Worm (Caenorhabditis elegans) whole organism, L1 larva: ENCODE measurements around the gene C18B2.4.

ENCODE experiments used
- C04F5.9 ChIP-seq: sonication (generic microtip); optimal IDR thresholded peaks from 2 replicates; lab custom pipeline; 2016; ENCODE audit warnings: missing genetic modification characterization, missing compliant biosample characterization
- F16B12.6 ChIP-seq: fragments of 150-350 bp; optimal IDR thresholded peaks from 2 replicates; lab custom pipeline; 2014; ENCODE audit warnings: missing biosample characterization, missing genetic modification characterization
- Y116A8C.19 ChIP-seq: sonication (generic microtip); optimal IDR thresholded peaks from 2 replicates; lab custom pipeline; 2016; ENCODE audit warnings: missing compliant biosample characterization, missing genetic modification characterization, borderline replicate concordance
- blmp-1 ChIP-seq: fragments of 150-350 bp; optimal IDR thresholded peaks from 2 replicates; lab custom pipeline; 2014; ENCODE audit warnings: missing biosample characterization, missing genetic modification characterization
- ceh-63 ChIP-seq: fragments of 200-800 bp; sonication (Bioruptor generic); optimal IDR thresholded peaks from 2 replicates; lab custom pipeline; 2018; ENCODE audit warnings: mild to moderate bottlenecking, missing genetic modification characterization, missing compliant biosample characterization
- ceh-8 ChIP-seq: fragments of 200-800 bp; sonication (Bioruptor generic); optimal IDR thresholded peaks from 2 replicates; lab custom pipeline; 2018; ENCODE audit warnings: mild to moderate bottlenecking, missing genetic modification characterization, moderate library complexity, missing compliant biosample characterization
- ces-1 ChIP-seq: fragments of 150-350 bp; optimal IDR thresholded peaks from 2 replicates; lab custom pipeline; 2014; ENCODE audit warnings: missing biosample characterization, missing genetic modification reagents, missing genetic modification characterization
- dpl-1 ChIP-seq, 3 experiments: fragments of 150-350 bp in 2 of 3; sonication (generic microtip) in 1 of 3; optimal IDR thresholded peaks; 2 replicates each; lab custom pipeline; 2014 to 2017; ENCODE audit warnings: missing biosample characterization in 3 of 3, missing genetic modification characterization in 3 of 3, missing genetic modification reagents in 3 of 3
- dsc-1 ChIP-seq: sonication (generic microtip); optimal IDR thresholded peaks from 2 replicates; lab custom pipeline; 2016; ENCODE audit warnings: mild to moderate bottlenecking, missing genetic modification characterization, missing compliant biosample characterization
- efl-1 ChIP-seq, 4 experiments: fragments of 150-350 bp; optimal IDR thresholded peaks in 3 of 4; peaks in 1 of 4; 1 replicate in 1 of 4; 2 replicates in 3 of 4; lab custom pipeline; 2014; ENCODE audit warnings: missing biosample characterization in 2 of 4, missing genetic modification characterization in 2 of 4, missing genetic modification reagents in 2 of 4
- efl-3 ChIP-seq: fragments of 200-800 bp; sonication (Bioruptor generic); optimal IDR thresholded peaks from 2 replicates; lab custom pipeline; 2018; ENCODE audit warnings: mild to moderate bottlenecking, missing genetic modification characterization, missing compliant biosample characterization
- egl-27 ChIP-seq, 2 experiments: fragments of 150-350 bp in 1 of 2; sonication (generic microtip); optimal IDR thresholded peaks; 3 replicates each; lab custom pipeline; 2017 to 2018; ENCODE audit warnings: missing biosample characterization in 2 of 2, missing genetic modification characterization in 2 of 2, missing genetic modification reagents in 2 of 2
- elt-2 ChIP-seq: sonication (generic microtip); optimal IDR thresholded peaks from 2 replicates; lab custom pipeline; 2016; ENCODE audit warnings: missing genetic modification characterization, mild to moderate bottlenecking, inconsistent platforms, missing compliant biosample characterization, missing genetic modification reagents
- elt-3 ChIP-seq, 6 experiments: fragments of 150-350 bp in 1 of 6; sonication (generic microtip); optimal IDR thresholded peaks; 2 replicates each; lab custom pipeline; 2017 to 2018; ENCODE audit warnings: missing biosample characterization in 6 of 6, missing genetic modification characterization in 6 of 6, inconsistent platforms in 1 of 6
- fkh-10 ChIP-seq: sonication (generic microtip); optimal IDR thresholded peaks from 2 replicates; lab custom pipeline; 2017; ENCODE audit warnings: missing biosample characterization, missing genetic modification reagents, missing genetic modification characterization
- fkh-4 ChIP-seq: sonication (generic microtip); optimal IDR thresholded peaks from 2 replicates; lab custom pipeline; 2016; ENCODE audit warnings: missing compliant biosample characterization, missing genetic modification characterization, borderline replicate concordance
- fkh-8 ChIP-seq: sonication (generic microtip); optimal IDR thresholded peaks from 2 replicates; lab custom pipeline; 2016; ENCODE audit warnings: mild to moderate bottlenecking, missing genetic modification characterization, missing compliant biosample characterization
- fos-1 ChIP-seq: fragments of 150-350 bp; optimal IDR thresholded peaks from 2 replicates; lab custom pipeline; 2014; ENCODE audit warnings: missing biosample characterization, missing genetic modification characterization
- grh-1 ChIP-seq: fragments of 200-800 bp; sonication (Bioruptor generic); IDR thresholded peaks from 2 replicates; pipeline ENCODE4 v1.3.6; 2022; ENCODE audit warnings: missing genetic modification reagents, missing genetic modification characterization, missing compliant biosample characterization
- hlh-4 ChIP-seq: sonication (generic microtip); optimal IDR thresholded peaks from 2 replicates; lab custom pipeline; 2016; ENCODE audit warnings: mild to moderate bottlenecking, missing genetic modification characterization, missing compliant biosample characterization
- hpl-2 ChIP-seq: fragments of 150-350 bp; optimal IDR thresholded peaks from 2 replicates; lab custom pipeline; 2014; ENCODE audit warnings: missing biosample characterization, missing genetic modification reagents, missing genetic modification characterization
- isw-1 ChIP-seq: fragments of 200-800 bp; sonication (Bioruptor generic); IDR thresholded peaks from 2 replicates; pipeline ENCODE4 v1.3.6; 2022; ENCODE audit warnings: missing genetic modification characterization, missing compliant biosample characterization
- lin-14 ChIP-seq: fragments of 200-800 bp; sonication (Bioruptor generic); optimal IDR thresholded peaks from 2 replicates; lab custom pipeline; 2018; ENCODE audit warnings: mild to moderate bottlenecking, missing genetic modification characterization, moderate library complexity, missing compliant biosample characterization
- lin-15B ChIP-seq: fragments of 150-350 bp; sonication (generic microtip); optimal IDR thresholded peaks from 3 replicates; lab custom pipeline; 2014; ENCODE audit warnings: missing biosample characterization, missing genetic modification characterization
- lin-39 ChIP-seq: fragments of 150-350 bp; optimal IDR thresholded peaks from 2 replicates; lab custom pipeline; 2014; ENCODE audit warnings: missing biosample characterization, missing genetic modification reagents, missing genetic modification characterization
- lir-3 ChIP-seq: sonication (generic microtip); optimal IDR thresholded peaks from 2 replicates; lab custom pipeline; 2016; ENCODE audit warnings: mild to moderate bottlenecking, missing genetic modification characterization, moderate library complexity, missing compliant biosample characterization; ENCODE audit not compliant: poor library complexity
- lsy-2 ChIP-seq, 2 experiments: fragments of 150-350 bp; optimal IDR thresholded peaks; 2 replicates each; lab custom pipeline; 2014; ENCODE audit warnings: missing biosample characterization in 2 of 2, missing genetic modification characterization in 2 of 2
- mab-9 ChIP-seq: fragments of 200-800 bp; sonication (Bioruptor generic); IDR thresholded peaks from 2 replicates; pipeline ENCODE4 v1.3.6; 2022; ENCODE audit warnings: missing genetic modification reagents, missing genetic modification characterization, missing compliant biosample characterization
- mef-2 ChIP-seq: fragments of 150-350 bp; optimal IDR thresholded peaks from 2 replicates; lab custom pipeline; 2014; ENCODE audit warnings: missing biosample characterization, missing genetic modification characterization
- nhr-11 ChIP-seq: fragments of 150-350 bp; optimal IDR thresholded peaks from 2 replicates; lab custom pipeline; 2014; ENCODE audit warnings: missing biosample characterization, missing genetic modification characterization
- nhr-12 ChIP-seq: sonication (generic microtip); optimal IDR thresholded peaks from 2 replicates; lab custom pipeline; 2017; ENCODE audit warnings: missing biosample characterization, missing genetic modification characterization
- nhr-19 ChIP-seq: fragments of 200-800 bp; sonication (Bioruptor generic); conservative IDR thresholded peaks from 2 replicates; pipeline ENCODE4 v1.3.6; 2022; ENCODE audit warnings: missing genetic modification characterization, missing compliant biosample characterization
- nhr-20 ChIP-seq: sonication (generic microtip); optimal IDR thresholded peaks from 2 replicates; lab custom pipeline; 2016; ENCODE audit warnings: mild to moderate bottlenecking, missing genetic modification characterization, missing compliant biosample characterization
- nhr-237 ChIP-seq: fragments of 150-350 bp; optimal IDR thresholded peaks from 2 replicates; lab custom pipeline; 2014; ENCODE audit warnings: missing biosample characterization, missing genetic modification characterization
- nhr-28 ChIP-seq: fragments of 150-350 bp; optimal IDR thresholded peaks from 2 replicates; lab custom pipeline; 2014; ENCODE audit warnings: missing biosample characterization, missing genetic modification characterization
- nhr-71 ChIP-seq: sonication (generic microtip); optimal IDR thresholded peaks from 2 replicates; lab custom pipeline; 2016; ENCODE audit warnings: mild to moderate bottlenecking, missing genetic modification characterization, moderate library complexity, missing compliant biosample characterization
- nhr-84 ChIP-seq: sonication (generic microtip); optimal IDR thresholded peaks from 2 replicates; lab custom pipeline; 2017; ENCODE audit warnings: missing biosample characterization, missing genetic modification characterization
- nhr-85 ChIP-seq: sonication (generic microtip); peaks from one replicate; lab custom pipeline; 2016; ENCODE audit warnings: missing genetic modification characterization, inconsistent platforms, missing compliant biosample characterization
- pax-3 ChIP-seq: fragments of 200-800 bp; sonication (Bioruptor generic); optimal IDR thresholded peaks from 2 replicates; lab custom pipeline; 2018; ENCODE audit warnings: mild to moderate bottlenecking, missing genetic modification characterization, moderate library complexity, missing compliant biosample characterization
- pqm-1 ChIP-seq: sonication (generic microtip); optimal IDR thresholded peaks from 3 replicates; lab custom pipeline; 2017; ENCODE audit warnings: missing biosample characterization, missing genetic modification characterization
- skn-1 ChIP-seq: fragments of 150-350 bp; optimal IDR thresholded peaks from 2 replicates; lab custom pipeline; 2014; ENCODE audit warnings: missing biosample characterization, missing genetic modification characterization
- snu-23 ChIP-seq: sonication (generic microtip); optimal IDR thresholded peaks from 2 replicates; lab custom pipeline; 2016; ENCODE audit warnings: missing genetic modification characterization, missing compliant biosample characterization
- sptf-1 ChIP-seq: fragments of 150-350 bp; optimal IDR thresholded peaks from 2 replicates; lab custom pipeline; 2014; ENCODE audit warnings: missing biosample characterization, missing genetic modification characterization
- swsn-7 ChIP-seq: sonication (generic microtip); optimal IDR thresholded peaks from 2 replicates; lab custom pipeline; 2016; ENCODE audit warnings: missing genetic modification characterization, missing compliant biosample characterization
- tlp-1 ChIP-seq: fragments of 150-350 bp; optimal IDR thresholded peaks from 2 replicates; lab custom pipeline; 2014; ENCODE audit warnings: missing biosample characterization, missing genetic modification characterization
- unc-130 ChIP-seq: fragments of 150-350 bp; optimal IDR thresholded peaks from 2 replicates; lab custom pipeline; 2017; ENCODE audit warnings: missing biosample characterization, missing genetic modification characterization, inconsistent platforms
- unc-30 ChIP-seq: sonication (generic microtip); optimal IDR thresholded peaks from 2 replicates; lab custom pipeline; 2017; ENCODE audit warnings: missing biosample characterization, missing genetic modification characterization
- unc-62 ChIP-seq: fragments of 150-350 bp; optimal IDR thresholded peaks from 2 replicates; lab custom pipeline; 2014; ENCODE audit warnings: missing biosample characterization, missing genetic modification reagents, missing genetic modification characterization
- unc-86 ChIP-seq: sonication (generic microtip); optimal IDR thresholded peaks from 2 replicates; lab custom pipeline; 2016; ENCODE audit warnings: missing genetic modification characterization, missing compliant biosample characterization
- unc-98 ChIP-seq: fragments of 200-800 bp; sonication (Bioruptor generic); IDR thresholded peaks from 2 replicates; pipeline ENCODE4 v1.3.6; 2022; ENCODE audit warnings: missing genetic modification characterization, missing compliant biosample characterization
- vab-15 ChIP-seq: sonication (generic microtip); optimal IDR thresholded peaks from 2 replicates; lab custom pipeline; 2017; ENCODE audit warnings: missing genotype, mild to moderate bottlenecking, missing genetic modification characterization, missing compliant biosample characterization
- xbp-1 ChIP-seq: sonication (generic microtip); optimal IDR thresholded peaks from 2 replicates; lab custom pipeline; 2016; ENCODE audit warnings: missing genetic modification characterization, missing compliant biosample characterization
- zag-1 ChIP-seq: fragments of 150-350 bp; optimal IDR thresholded peaks from 2 replicates; lab custom pipeline; 2014; ENCODE audit warnings: missing biosample characterization, missing genetic modification characterization
- ztf-4 ChIP-seq: fragments of 150-350 bp; optimal IDR thresholded peaks from 2 replicates; lab custom pipeline; 2014; ENCODE audit warnings: missing biosample characterization, missing genetic modification characterization

Gene C18B2.4

ce11 chrX:3605727-3606126 is at the start of gene C18B2.4:
C18B2.4 (minus strand) TSS chrX:3605741.
- TF ChIP-seq mab-9: no peak
- TF ChIP-seq grh-1: no peak
- no peak for TF ChIP-seq unc-62 (GFP tag; lab: Kevin White, UChicago)
- TF ChIP-seq nhr-237 (tag; lab: Kevin White, UChicago): peak; percentile 15
- TF ChIP-seq elt-2: peak; percentile 36
- no peak for TF ChIP-seq ztf-4 (tag; lab: Kevin White, UChicago)
- no peak for TF ChIP-seq unc-30 (tag; lab: Kevin White, UChicago)
- TF ChIP-seq dpl-1 (GFP tag; optimal IDR thresholded peaks at IDR 0.05; lab: Kevin White, UChicago): peak; percentile 15 to 49 (median 29)
- no peak for TF ChIP-seq nhr-84 (tag; lab: Kevin White, UChicago)
- TF ChIP-seq skn-1: peak; percentile 84
- TF ChIP-seq lin-14 (GFP tag; lab: Kevin White, UChicago): peak; percentile 93
- TF ChIP-seq nhr-71: peak; percentile 81
- no peak for TF ChIP-seq lir-3
- no peak for TF ChIP-seq pqm-1 (tag; lab: Kevin White, UChicago)
- TF ChIP-seq zag-1 (tag; lab: Kevin White, UChicago): no peak
- TF ChIP-seq snu-23 (GFP tag; lab: Kevin White, UChicago): peak; percentile 80
- peak; percentile 48 for TF ChIP-seq unc-86 (tag; lab: Kevin White, UChicago)
- peak; percentile 67 for TF ChIP-seq nhr-20 (tag; lab: Kevin White, UChicago)
- no peak for TF ChIP-seq C04F5.9 (tag; lab: Kevin White, UChicago)
- TF ChIP-seq tlp-1 (tag; lab: Kevin White, UChicago): no peak
- TF ChIP-seq nhr-12 (tag; lab: Kevin White, UChicago): no peak
- peak; percentile 45 for TF ChIP-seq dsc-1 (tag; lab: Kevin White, UChicago)
- no peak for TF ChIP-seq lin-39
- peak; percentile 43 for TF ChIP-seq lin-15B (tag; lab: Kevin White, UChicago)
- TF ChIP-seq nhr-85 (tag; lab: Kevin White, UChicago): no peak
- TF ChIP-seq nhr-11 (tag; lab: Kevin White, UChicago): no peak
- no peak for TF ChIP-seq fkh-10
- no peak for TF ChIP-seq vab-15 (tag; lab: Kevin White, UChicago)
- TF ChIP-seq fkh-4 (tag; lab: Kevin White, UChicago): no peak
- peak; percentile 40 for TF ChIP-seq swsn-7
- no peak for TF ChIP-seq hlh-4 (tag; lab: Kevin White, UChicago)
- TF ChIP-seq xbp-1: peak; percentile 70
- TF ChIP-seq nhr-28: no peak
- TF ChIP-seq fos-1 (tag; lab: Kevin White, UChicago): peak; percentile 57
- TF ChIP-seq egl-27 (tag; optimal IDR thresholded peaks at IDR 0.05; lab: Kevin White, UChicago): no peak
- peak in 1 of 6 experiments; percentile 1 for TF ChIP-seq elt-3 (tag; optimal IDR thresholded peaks at IDR 0.05; lab: Kevin White, UChicago)
- peak; percentile 59 for TF ChIP-seq nhr-19 (GFP tag; lab: Robert Waterston, UW)
- TF ChIP-seq ces-1: no peak
- no peak for TF ChIP-seq mef-2
- no peak for TF ChIP-seq unc-98 (GFP tag; lab: Robert Waterston, UW)
- TF ChIP-seq blmp-1 (tag; lab: Kevin White, UChicago): peak; percentile 42
- TF ChIP-seq Y116A8C.19 (tag; lab: Kevin White, UChicago): no peak
- peak; percentile 43 to 66 for TF ChIP-seq efl-1 (optimal IDR thresholded peaks at IDR 0.05; lab: Kevin White, UChicago)
- peak in 1 of 2 experiments; percentile 36 for TF ChIP-seq efl-1 (GFP tag; optimal IDR thresholded peaks at IDR 0.05 in 1 of 2; lab: Kevin White, UChicago)
- peak; percentile 74 for TF ChIP-seq fkh-8 (tag; lab: Kevin White, UChicago)
- peak; percentile 25 to 74 for TF ChIP-seq lsy-2 (tag; optimal IDR thresholded peaks at IDR 0.05; lab: Kevin White, UChicago)
- no peak for TF ChIP-seq efl-3 (GFP tag; lab: Kevin White, UChicago)
- TF ChIP-seq pax-3 (tag; lab: Kevin White, UChicago): no peak
- no peak for TF ChIP-seq unc-130 (tag; lab: Kevin White, UChicago)
- peak; percentile 48 for TF ChIP-seq F16B12.6 (tag; lab: Kevin White, UChicago)
- peak; percentile 58 for TF ChIP-seq isw-1 (GFP tag; lab: Robert Waterston, UW)
- no peak for TF ChIP-seq hpl-2 (GFP tag; lab: Kevin White, UChicago)
- TF ChIP-seq ceh-8 (GFP tag; lab: Kevin White, UChicago): no peak
- no peak for TF ChIP-seq ceh-63
- TF ChIP-seq sptf-1: no peak
